Fruit fly (Drosophila melanogaster) whole organism, pupa: Measurements from ENCODE around the gene CG46280.
A peak's percentile ranks its signal among the peaks of the same experiment; 100 is the strongest.

Experiments
- CG10348 ChIP-seq: fragments of 200-800 bp; sonication (Bioruptor generic); IDR thresholded peaks from 2 replicates; pipeline ENCODE4 v1.3.6; 2022; ENCODE audit warnings: missing biosample characterization, missing genetic modification characterization
- CG12605 ChIP-seq: fragments of 200-800 bp; sonication (Bioruptor generic); IDR thresholded peaks from 2 replicates; pipeline ENCODE4 v1.3.6; 2022; ENCODE audit warnings: missing biosample characterization, missing genetic modification characterization
- CG13204 ChIP-seq: fragments of 200-800 bp; sonication (Bioruptor generic); optimal IDR thresholded peaks from 2 replicates; lab custom pipeline; 2018; ENCODE audit warnings: missing biosample characterization, mild to moderate bottlenecking, missing genetic modification characterization, moderate library complexity
- CG14655 ChIP-seq: fragments of 200-800 bp; sonication (Bioruptor generic); optimal IDR thresholded peaks from 3 replicates; lab custom pipeline; 2017; ENCODE audit warnings: mild to moderate bottlenecking, missing biosample characterization, missing genetic modification reagents, missing genetic modification characterization
- CG15710 ChIP-seq: fragments of 200-800 bp; sonication (Bioruptor generic); optimal IDR thresholded peaks from 2 replicates; lab custom pipeline; 2018; ENCODE audit warnings: missing biosample characterization, mild to moderate bottlenecking, missing genetic modification characterization, moderate library complexity
- CG17806 ChIP-seq: fragments of 200-800 bp; sonication (Bioruptor generic); optimal IDR thresholded peaks from 2 replicates; lab custom pipeline; 2018; ENCODE audit warnings: missing biosample characterization, mild to moderate bottlenecking, missing genetic modification characterization, moderate library complexity
- CG32121 ChIP-seq: fragments of 200-800 bp; sonication (Bioruptor generic); IDR thresholded peaks from 2 replicates; pipeline ENCODE4 v1.3.6; 2022; ENCODE audit warnings: missing biosample characterization, missing genetic modification characterization
- CG34367 ChIP-seq: fragments of 200-800 bp; sonication (Bioruptor generic); optimal IDR thresholded peaks from 2 replicates; lab custom pipeline; 2018; ENCODE audit warnings: missing biosample characterization, mild to moderate bottlenecking, missing genetic modification characterization
- CG4496 ChIP-seq: fragments of 200-800 bp; sonication (Bioruptor generic); IDR thresholded peaks from 3 replicates; pipeline ENCODE4 v1.3.6; 2022; ENCODE audit warnings: missing biosample characterization, missing genetic modification characterization
- CG8159 ChIP-seq: fragments of 200-800 bp; sonication (Bioruptor generic); optimal IDR thresholded peaks from 3 replicates; lab custom pipeline; 2018; ENCODE audit warnings: missing biosample characterization, mild to moderate bottlenecking, missing genetic modification characterization, moderate library complexity
- CG8301 ChIP-seq: fragments of 200-800 bp; sonication (Bioruptor generic); optimal IDR thresholded peaks from 2 replicates; lab custom pipeline; 2018; ENCODE audit warnings: missing biosample characterization, mild to moderate bottlenecking, missing genetic modification characterization
- CG9948 ChIP-seq: fragments of 200-800 bp; sonication (Bioruptor generic); optimal IDR thresholded peaks from 2 replicates; lab custom pipeline; 2018; ENCODE audit warnings: missing biosample characterization, mild to moderate bottlenecking, missing genetic modification characterization, moderate library complexity
- D1 ChIP-seq: fragments of 200-800 bp; sonication (Bioruptor generic); optimal IDR thresholded peaks from 2 replicates; lab custom pipeline; 2018; ENCODE audit warnings: missing biosample characterization, mild to moderate bottlenecking, missing genetic modification characterization, moderate library complexity
- EcR ChIP-seq: fragments of 200-800 bp; sonication (Bioruptor generic); optimal IDR thresholded peaks from 3 replicates; lab custom pipeline; 2019; ENCODE audit warnings: missing biosample characterization, missing genetic modification characterization, mild to moderate bottlenecking, moderate library complexity, missing genetic modification reagents
- Ets98B ChIP-seq: fragments of 200-800 bp; sonication (Bioruptor generic); IDR thresholded peaks from 2 replicates; pipeline ENCODE4 v1.3.6; 2022; ENCODE audit warnings: missing biosample characterization, missing genetic modification characterization
- Pif1A ChIP-seq: fragments of 200-800 bp; sonication (Bioruptor generic); optimal IDR thresholded peaks from 3 replicates; lab custom pipeline; 2016; ENCODE audit warnings: missing biosample characterization, missing genetic modification characterization
- Pif1B ChIP-seq: fragments of 200-800 bp; sonication (Bioruptor generic); optimal IDR thresholded peaks from 3 replicates; lab custom pipeline; 2016; ENCODE audit warnings: missing biosample characterization, missing genetic modification characterization
- Snoo ChIP-seq: fragments of 200-800 bp; sonication (Bioruptor generic); optimal IDR thresholded peaks from 3 replicates; lab custom pipeline; 2017; ENCODE audit warnings: missing biosample characterization, mild to moderate bottlenecking, missing genetic modification characterization, inconsistent platforms
- fd96Ca ChIP-seq: fragments of 200-800 bp; sonication (Bioruptor generic); IDR thresholded peaks from 3 replicates; pipeline ENCODE4 v1.3.6; 2022; ENCODE audit warnings: missing biosample characterization, missing genetic modification characterization
- gl ChIP-seq: fragments of 200-800 bp; sonication (Bioruptor generic); optimal IDR thresholded peaks from 2 replicates; lab custom pipeline; 2018; ENCODE audit warnings: missing biosample characterization, mild to moderate bottlenecking, missing genetic modification characterization
- rn ChIP-seq: fragments of 200-800 bp; sonication (Bioruptor generic); IDR thresholded peaks from 2 replicates; pipeline ENCODE4 v1.3.6; 2022; ENCODE audit warnings: missing biosample characterization, missing genetic modification characterization

CG46280 gene

DNA sequence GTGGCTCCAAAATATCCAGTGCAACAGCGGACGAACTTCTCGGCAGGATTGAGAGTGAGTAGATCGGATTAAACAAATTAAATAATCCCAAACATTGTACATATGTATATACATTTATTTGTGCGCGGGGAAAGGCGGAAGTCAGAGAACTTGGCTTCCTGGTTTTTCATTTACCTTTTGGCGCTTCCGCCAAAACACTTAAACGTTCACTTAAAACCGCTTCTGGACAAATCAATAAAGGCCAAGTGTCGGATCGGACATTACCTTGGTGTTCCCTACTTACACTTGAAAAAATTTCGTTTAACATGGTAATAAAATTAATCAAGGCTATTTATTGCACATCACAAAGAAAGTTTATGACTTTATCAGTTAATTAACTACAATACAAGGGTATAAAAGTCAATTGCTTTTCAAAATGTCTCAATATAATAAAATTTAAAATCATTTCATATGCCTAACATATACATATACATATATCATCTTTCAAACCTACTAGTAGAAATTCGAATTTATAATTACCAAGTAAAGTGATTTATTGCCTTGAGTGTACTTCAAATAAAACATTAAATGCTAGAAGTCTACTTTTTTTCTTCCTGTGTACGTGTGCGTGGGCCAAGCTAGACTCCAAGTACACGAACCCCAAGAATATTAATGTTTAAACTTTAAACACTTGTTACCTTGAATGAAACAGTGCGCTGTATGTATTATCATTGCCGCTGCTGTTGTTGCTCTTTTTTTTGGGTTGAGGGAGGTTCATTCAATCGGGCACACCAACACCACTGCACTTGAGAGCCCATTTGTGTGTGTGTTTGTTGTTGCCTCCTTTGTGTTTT, 48.9 kb downstream of the CG46280 start:
- TF ChIP-seq CG12605 (peak; percentile 54; the same call in 1 of the 2 replicates), CG34367 (tag; lab: Kevin White, UChicago) (peak; percentile 65), CG15710 (tag; lab: Kevin White, UChicago) (peak; percentile 72), CG32121 (GFP tag; lab: Robert Waterston, UW) (peak; percentile 75), Snoo (peak; percentile 66), CG17806 (tag; lab: Kevin White, UChicago) (peak; percentile 73), CG4496 (GFP tag; lab: Robert Waterston, UW) (peak; percentile 73; the same call in 2 of the 3 replicates), CG10348 (GFP tag; lab: Robert Waterston, UW) (no peak), Pif1A (GFP tag; lab: Kevin White, UChicago) (peak; percentile 80), D1 (no peak), EcR (GFP tag; lab: Kevin White, UChicago) (peak; percentile 91), rn (0 out of 2 replicates have a peak, but pooled peaks have one; percentile 17), CG13204 (GFP tag; lab: Kevin White, UChicago) (peak; percentile 36), CG9948 (tag; lab: Kevin White, UChicago) (peak; percentile 76), fd96Ca (GFP tag; lab: Robert Waterston, UW) (peak; percentile 43; the same call in 1 of the 3 replicates), Pif1B (GFP tag; lab: Kevin White, UChicago) (peak; percentile 46), CG14655 (GFP tag; lab: Kevin White, UChicago) (peak; percentile 86), Ets98B (GFP tag; lab: Robert Waterston, UW) (peak; percentile 29), CG8301 (tag; lab: Kevin White, UChicago) (peak; percentile 76), CG8159 (tag; lab: Kevin White, UChicago) (peak; percentile 87), gl (tag; lab: Kevin White, UChicago) (no peak)

DNA sequence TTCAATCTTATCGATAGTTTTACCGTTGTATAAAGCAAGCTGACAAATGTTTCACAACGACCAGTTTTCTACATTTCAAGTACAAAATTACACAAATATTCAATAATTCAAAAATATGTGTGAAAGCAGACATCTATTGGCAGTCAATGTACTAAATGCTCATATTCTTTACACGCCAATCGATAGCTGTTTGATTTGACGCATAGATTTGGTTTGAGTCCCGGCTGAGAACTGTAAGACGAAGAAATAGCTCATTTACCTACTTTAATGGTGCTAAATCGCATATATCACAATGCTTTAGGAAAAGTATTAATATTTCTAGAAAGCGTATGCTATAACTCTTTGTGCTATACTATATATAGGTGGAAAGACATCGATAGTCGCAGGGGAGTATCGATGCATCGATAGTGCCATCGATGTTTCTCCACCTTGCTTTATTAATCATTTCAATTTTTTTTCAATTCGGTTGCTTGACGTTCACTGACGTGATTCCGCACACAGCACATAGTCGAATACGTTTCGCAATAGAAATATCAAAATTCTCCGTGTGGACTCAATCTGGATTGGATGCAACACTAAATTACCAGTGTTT, 49.7 kb downstream of the CG46280 start, which contains the start of gene Paip2:
TSS of gene Paip2 (plus strand) at position 165 of the 592 bp plus-strand sequence.
- no peak for TF ChIP-seq rn
- no peak for TF ChIP-seq Pif1B (GFP tag; lab: Kevin White, UChicago)
- no peak for TF ChIP-seq EcR (GFP tag; lab: Kevin White, UChicago)
- no peak for TF ChIP-seq CG8159 (tag; lab: Kevin White, UChicago)
- TF ChIP-seq CG8301 (tag; lab: Kevin White, UChicago), result no peak
- 0 out of 3 replicates have a peak, but pooled peaks have one; percentile 28 for TF ChIP-seq CG4496 (GFP tag; lab: Robert Waterston, UW)
- TF ChIP-seq CG15710 (tag; lab: Kevin White, UChicago), result no peak

DNA sequence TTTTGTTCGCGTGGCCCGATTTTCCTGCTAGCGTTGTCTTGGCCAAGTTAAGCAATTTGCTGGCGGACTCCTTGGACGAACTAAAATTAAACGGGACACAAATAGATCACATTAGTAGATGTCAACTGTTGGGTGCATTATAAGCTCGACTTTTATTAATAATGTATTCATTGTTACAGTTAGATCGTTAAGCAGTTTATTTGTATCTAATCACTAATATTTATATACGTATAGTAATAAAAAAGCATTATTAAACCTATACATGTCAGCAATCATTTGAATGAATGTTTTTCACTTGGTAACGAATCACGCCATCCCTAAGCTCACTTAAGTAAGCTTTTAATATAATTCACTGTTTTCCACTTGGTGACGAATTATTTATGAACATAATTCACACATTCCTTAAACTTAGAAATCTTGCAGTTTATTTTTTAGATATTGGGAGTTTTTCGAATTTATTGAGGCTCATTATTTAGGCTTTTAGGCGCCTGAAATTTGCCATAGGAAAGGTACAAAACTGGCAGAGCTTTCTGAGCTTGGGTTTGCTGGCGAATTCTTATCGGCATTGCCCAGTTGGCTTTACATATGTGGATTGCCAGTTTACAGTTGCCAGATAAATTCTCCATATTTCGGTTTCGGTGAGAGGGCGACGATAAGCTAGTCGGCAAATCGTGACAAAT, 52.9 kb downstream of the CG46280 start, which contains the start of the genes CG7381 and CG7091:
TSS of gene CG7381 (minus strand) at position 101 of the 680 bp plus-strand sequence.
TSS of gene CG7091 (plus strand) at position 630 of the 680 bp plus-strand sequence.
- no peak for TF ChIP-seq fd96Ca (GFP tag; lab: Robert Waterston, UW)
- TF ChIP-seq Ets98B (GFP tag; lab: Robert Waterston, UW), result no peak
- TF ChIP-seq CG17806 (tag; lab: Kevin White, UChicago), result no peak
- no peak for TF ChIP-seq CG8159 (tag; lab: Kevin White, UChicago)
- no peak for TF ChIP-seq CG34367 (tag; lab: Kevin White, UChicago)
- no peak for TF ChIP-seq rn
- TF ChIP-seq D1, result no peak
- TF ChIP-seq gl (tag; lab: Kevin White, UChicago), result no peak
- TF ChIP-seq CG13204 (GFP tag; lab: Kevin White, UChicago), result no peak
- no peak for TF ChIP-seq Pif1A (GFP tag; lab: Kevin White, UChicago)
- TF ChIP-seq EcR (GFP tag; lab: Kevin White, UChicago), result no peak
- no peak for TF ChIP-seq CG8301 (tag; lab: Kevin White, UChicago)
- no peak for TF ChIP-seq CG32121 (GFP tag; lab: Robert Waterston, UW)
- TF ChIP-seq CG14655 (GFP tag; lab: Kevin White, UChicago), result no peak
- no peak for TF ChIP-seq CG9948 (tag; lab: Kevin White, UChicago)
- TF ChIP-seq CG12605, result no peak
